Worm (Caenorhabditis elegans) whole organism, young adult: ENCODE data around the gene msp-33.

Experiments used
- B0035.1 ChIP-seq: sonication (generic microtip); optimal IDR thresholded peaks from 2 replicates; lab custom pipeline; 2016; ENCODE audit warnings: missing genetic modification characterization, mild to moderate bottlenecking, missing compliant biosample characterization, missing genotype, missing genetic modification reagents
- D2030.7 ChIP-seq: fragments of 200-800 bp; sonication (Bioruptor generic); IDR thresholded peaks from 2 replicates; pipeline ENCODE4 v1.3.6; 2022; ENCODE audit warnings: missing genetic modification reagents, missing genetic modification characterization, missing compliant biosample characterization
- F10E7.11 ChIP-seq: sonication (generic microtip); optimal IDR thresholded peaks from 2 replicates; lab custom pipeline; 2017; ENCODE audit warnings: mild to moderate bottlenecking, missing genetic modification characterization, moderate library complexity, missing compliant biosample characterization
- F39B2.1 ChIP-seq: fragments of 200-800 bp; sonication (Bioruptor generic); IDR thresholded peaks from 2 replicates; pipeline ENCODE4 v1.3.6; 2022; ENCODE audit warnings: missing genetic modification reagents, missing genetic modification characterization, missing compliant biosample characterization
- F52B5.7 ChIP-seq: sonication (generic microtip); optimal IDR thresholded peaks from 2 replicates; lab custom pipeline; 2016; ENCODE audit warnings: mild to moderate bottlenecking, missing genetic modification characterization, missing compliant biosample characterization
- F57A8.1 ChIP-seq: fragments of 200-800 bp; sonication (Bioruptor generic); optimal IDR thresholded peaks from 2 replicates; lab custom pipeline; 2018; ENCODE audit warnings: mild to moderate bottlenecking, missing genetic modification characterization, moderate library complexity, missing compliant biosample characterization
- F57C9.4 ChIP-seq: sonication (generic microtip); optimal IDR thresholded peaks from 2 replicates; lab custom pipeline; 2017; ENCODE audit warnings: mild to moderate bottlenecking, missing genetic modification characterization, missing compliant biosample characterization
- Y95B8A.8 ChIP-seq: fragments of 200-800 bp; sonication (Bioruptor generic); IDR thresholded peaks from 2 replicates; pipeline ENCODE4 v1.3.6; 2022; ENCODE audit warnings: missing genetic modification reagents, missing genetic modification characterization, missing compliant biosample characterization
- athp-1 ChIP-seq: sonication (generic microtip); optimal IDR thresholded peaks from 2 replicates; lab custom pipeline; 2017; ENCODE audit warnings: mild to moderate bottlenecking, missing genetic modification characterization, missing compliant biosample characterization
- attf-5 ChIP-seq: fragments of 200-800 bp; sonication (Bioruptor generic); optimal IDR thresholded peaks from 2 replicates; lab custom pipeline; 2018; ENCODE audit warnings: mild to moderate bottlenecking, missing genetic modification characterization, missing compliant biosample characterization
- attf-6 ChIP-seq: fragments of 200-800 bp; sonication (Bioruptor generic); IDR thresholded peaks from 2 replicates; pipeline ENCODE4 v1.3.6; 2022; ENCODE audit warnings: missing genetic modification reagents, missing genetic modification characterization, missing compliant biosample characterization
- ceh-91 ChIP-seq: fragments of 200-800 bp; sonication (Bioruptor generic); IDR thresholded peaks from 2 replicates; pipeline ENCODE4 v1.3.6; 2022; ENCODE audit warnings: missing genetic modification reagents, missing genetic modification characterization, missing compliant biosample characterization
- egl-18 ChIP-seq: fragments of 200-800 bp; sonication (Bioruptor generic); IDR thresholded peaks from 2 replicates; pipeline ENCODE4 v1.3.6; 2022; ENCODE audit warnings: missing genetic modification reagents, missing genetic modification characterization, missing compliant biosample characterization
- fkh-3 ChIP-seq: sonication (generic microtip); optimal IDR thresholded peaks from 2 replicates; lab custom pipeline; 2016; ENCODE audit warnings: mild to moderate bottlenecking, missing genetic modification characterization, missing compliant biosample characterization
- hlh-12 ChIP-seq: sonication (generic microtip); optimal IDR thresholded peaks from 2 replicates; lab custom pipeline; 2016; ENCODE audit warnings: missing genetic modification characterization, missing compliant biosample characterization
- hlh-26 ChIP-seq: fragments of 200-800 bp; sonication (Bioruptor generic); conservative IDR thresholded peaks from 2 replicates; pipeline ENCODE4 v1.3.6; 2022; ENCODE audit warnings: missing genetic modification reagents, missing genetic modification characterization, missing compliant biosample characterization
- lin-40 ChIP-seq: sonication (generic microtip); optimal IDR thresholded peaks from 2 replicates; lab custom pipeline; 2016; ENCODE audit warnings: missing genetic modification characterization, mild to moderate bottlenecking, missing compliant biosample characterization, missing genotype, missing genetic modification reagents
- lin-54 ChIP-seq: fragments of 200-800 bp; sonication (Bioruptor generic); optimal IDR thresholded peaks from 2 replicates; lab custom pipeline; 2018; ENCODE audit warnings: mild to moderate bottlenecking, missing genetic modification characterization, missing compliant biosample characterization
- lsl-1 ChIP-seq: fragments of 200-800 bp; sonication (Bioruptor generic); optimal IDR thresholded peaks from 2 replicates; lab custom pipeline; 2018; ENCODE audit warnings: mild to moderate bottlenecking, missing genetic modification characterization, moderate library complexity, missing compliant biosample characterization
- madf-6 ChIP-seq: fragments of 200-800 bp; sonication (Bioruptor generic); IDR thresholded peaks from 2 replicates; pipeline ENCODE4 v1.3.6; 2022; ENCODE audit warnings: missing genetic modification reagents, missing genetic modification characterization, missing compliant biosample characterization
- madf-8 ChIP-seq: fragments of 200-800 bp; sonication (Bioruptor generic); conservative IDR thresholded peaks from 2 replicates; pipeline ENCODE4 v1.3.6; 2022; ENCODE audit warnings: missing genetic modification reagents, missing genetic modification characterization, missing compliant biosample characterization
- nfya-1 ChIP-seq: sonication (generic microtip); optimal IDR thresholded peaks from 2 replicates; lab custom pipeline; 2017; ENCODE audit warnings: antibody characterized with exemption, missing compliant biosample characterization, missing genetic modification characterization, borderline replicate concordance; ENCODE audit not compliant: insufficient read depth
- nhr-80 ChIP-seq: sonication (generic microtip); optimal IDR thresholded peaks from 2 replicates; lab custom pipeline; 2016; ENCODE audit warnings: missing genetic modification characterization, missing compliant biosample characterization
- nhr-90 ChIP-seq: sonication (generic microtip); optimal IDR thresholded peaks from 2 replicates; lab custom pipeline; 2016; ENCODE audit warnings: missing genotype, mild to moderate bottlenecking, missing genetic modification characterization, missing compliant biosample characterization
- pbrm-1 ChIP-seq: fragments of 200-800 bp; sonication (Bioruptor generic); IDR thresholded peaks from 2 replicates; pipeline ENCODE4 v1.3.6; 2022; ENCODE audit warnings: missing genetic modification reagents, missing genetic modification characterization, missing compliant biosample characterization
- pha-4 ChIP-seq: fragments of 150-350 bp; sonication (generic microtip); optimal IDR thresholded peaks from 2 replicates; lab custom pipeline; 2014; ENCODE audit warnings: missing biosample characterization, missing genetic modification reagents, missing genetic modification characterization
- snpc-4 ChIP-seq, 5 experiments: fragments of 150-350 bp in 1 of 5; sonication (generic microtip) in 4 of 5; optimal IDR thresholded peaks; 2 replicates each; lab custom pipeline; 2014 to 2018; ENCODE audit warnings: missing genetic modification characterization in 5 of 5, missing biosample characterization in 3 of 5, antibody characterized with exemption in 2 of 5, mild to moderate bottlenecking in 2 of 5, missing compliant biosample characterization in 2 of 5, missing genotype in 2 of 5, moderate library complexity in 2 of 5, missing genetic modification reagents in 1 of 5
- tbx-9 ChIP-seq: sonication (generic microtip); optimal IDR thresholded peaks from 2 replicates; lab custom pipeline; 2016; ENCODE audit warnings: borderline replicate concordance, missing genetic modification characterization, inconsistent platforms, missing compliant biosample characterization
- unc-130 ChIP-seq: sonication (generic microtip); optimal IDR thresholded peaks from 2 replicates; lab custom pipeline; 2016; ENCODE audit warnings: missing genetic modification reagents, missing genetic modification characterization, missing compliant biosample characterization
- ztf-26 ChIP-seq: sonication (generic microtip); optimal IDR thresholded peaks from 2 replicates; lab custom pipeline; 2017; ENCODE audit warnings: missing genetic modification characterization, missing compliant biosample characterization

msp-33 gene

DNA sequence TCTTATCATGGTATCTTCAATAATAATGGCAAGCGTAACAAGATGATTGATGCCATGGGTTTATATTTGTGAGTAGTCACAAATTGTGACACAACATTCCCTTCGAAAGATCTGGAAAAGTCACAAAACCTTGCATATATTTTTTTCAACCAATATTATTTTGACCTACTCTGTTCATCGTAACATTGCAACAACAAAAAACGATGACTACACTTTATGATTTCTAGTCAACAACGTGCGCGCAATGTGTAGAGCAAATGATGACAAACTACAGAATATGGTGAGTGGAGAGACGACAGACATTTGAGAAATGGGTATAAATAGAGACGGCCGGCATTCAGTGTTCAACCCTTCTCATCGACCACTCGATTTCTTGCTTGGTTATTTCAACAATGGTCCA, 10.8 kb downstream of the msp-33 start, which contains the start of gene gst-7 (continued):
- TF ChIP-seq lsl-1 (peak; percentile 10), attf-6 (no peak), lin-40 (tag; lab: Kevin White, UChicago) (peak; percentile 28), D2030.7 (peak; percentile 25; the same call in 1 of the 2 replicates), pbrm-1 (GFP tag; lab: Robert Waterston, UW) (no peak), snpc-4 (GFP tag; optimal IDR thresholded peaks at IDR 0.05; lab: Kevin White, UChicago) (no peak), snpc-4 (tag; optimal IDR thresholded peaks at IDR 0.05; lab: Kevin White, UChicago) (no peak), unc-130 (no peak), F57C9.4 (no peak), ceh-91 (GFP tag; lab: Robert Waterston, UW) (no peak), B0035.1 (tag; lab: Kevin White, UChicago) (no peak), fkh-3 (tag; lab: Kevin White, UChicago) (no peak), athp-1 (tag; lab: Kevin White, UChicago) (no peak), lin-54 (peak; percentile 18), madf-8 (GFP tag; lab: Robert Waterston, UW) (peak; percentile 35; the same call in 1 of the 2 replicates), hlh-12 (tag; lab: Kevin White, UChicago) (no peak), hlh-26 (GFP tag; lab: Robert Waterston, UW) (no peak), pha-4 (tag; lab: Kevin White, UChicago) (no peak), Y95B8A.8 (GFP tag; lab: Robert Waterston, UW) (no peak)

DNA sequence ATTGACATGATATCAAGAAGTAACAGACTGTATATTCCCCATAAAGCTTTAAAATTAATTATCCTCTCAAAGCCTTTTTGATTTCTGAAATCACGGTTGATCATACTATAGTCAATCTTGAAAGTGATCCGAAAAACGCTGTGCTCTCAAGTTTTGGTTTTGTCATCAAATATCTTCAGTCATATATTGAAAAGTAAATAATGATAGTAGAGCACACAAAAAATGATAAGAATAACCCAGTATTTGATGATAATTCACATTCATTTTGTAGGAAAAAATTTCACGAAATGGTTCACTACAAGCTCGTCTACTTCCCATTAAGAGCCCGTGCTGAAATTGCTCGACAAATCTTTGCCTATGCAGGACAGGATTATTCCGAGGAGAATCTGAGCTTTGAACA, 12.9 kb downstream of the msp-33 start, which contains the start of gene gst-6:
TSS of gene gst-6 (plus strand) at position 263 of the 400 bp plus-strand sequence.
- TF ChIP-seq nhr-80 (tag; lab: Kevin White, UChicago) (peak; percentile 29), F10E7.11 (no peak)

DNA sequence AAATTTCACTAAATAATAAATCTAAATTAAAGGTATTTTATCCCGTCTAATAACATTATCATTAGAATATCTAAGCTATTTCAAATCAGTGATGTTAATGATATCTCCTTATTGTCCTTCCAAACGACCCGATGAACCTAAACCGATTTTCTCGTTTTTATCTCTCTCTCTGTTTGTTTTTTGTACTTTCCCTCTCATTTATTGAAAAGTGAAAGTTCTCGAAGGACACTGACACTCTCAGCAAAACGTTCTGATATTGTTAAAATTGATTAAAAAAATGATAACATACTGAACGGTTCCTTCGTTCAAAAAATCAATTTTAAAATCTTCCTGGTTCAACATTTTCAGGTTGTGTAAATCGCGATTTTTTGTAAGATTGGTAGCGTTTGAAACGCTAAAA, 16.4 kb downstream of the msp-33 start, which contains the start of gene F11G11.13:
TSS of gene F11G11.13 (minus strand) at position 89 of the 400 bp plus-strand sequence.
- no peak for TF ChIP-seq nfya-1 (tag; lab: Kevin White, UChicago)
- peak; percentile 16 for TF ChIP-seq lin-40 (tag; lab: Kevin White, UChicago)

DNA sequence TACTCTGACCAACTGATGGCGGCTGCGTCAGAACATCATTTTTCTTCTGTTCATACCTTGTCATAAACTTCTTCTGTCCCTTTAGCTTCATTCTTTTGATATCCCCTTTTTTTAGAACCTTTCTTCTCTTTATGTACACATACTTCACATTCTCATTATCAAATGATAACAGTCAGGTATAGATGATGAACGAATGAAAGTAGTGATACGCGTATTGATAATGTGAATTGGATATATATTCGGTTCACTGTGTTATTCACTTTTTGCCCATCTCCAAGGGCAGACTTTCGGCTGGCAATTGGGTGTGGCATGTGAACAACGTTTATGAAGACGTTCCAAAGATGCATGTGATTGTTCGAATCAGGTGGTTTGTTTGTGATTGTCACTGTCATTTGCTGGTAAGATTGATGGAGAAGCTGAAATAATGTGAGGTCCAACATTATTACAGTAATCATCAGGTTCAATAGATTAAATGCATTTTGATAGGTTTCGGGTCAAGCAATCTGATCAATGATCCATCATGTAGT, 18.1 kb downstream of the msp-33 start, which contains the start of gene F11G11.15:
TSS of gene F11G11.15 (plus strand) at position 511 of the 527 bp plus-strand sequence.
- peak; percentile 39 for TF ChIP-seq ztf-26 (tag; lab: Kevin White, UChicago)
- TF ChIP-seq nhr-90 (tag; lab: Kevin White, UChicago): no peak
- TF ChIP-seq F57A8.1 (GFP tag; lab: Kevin White, UChicago): no peak

DNA sequence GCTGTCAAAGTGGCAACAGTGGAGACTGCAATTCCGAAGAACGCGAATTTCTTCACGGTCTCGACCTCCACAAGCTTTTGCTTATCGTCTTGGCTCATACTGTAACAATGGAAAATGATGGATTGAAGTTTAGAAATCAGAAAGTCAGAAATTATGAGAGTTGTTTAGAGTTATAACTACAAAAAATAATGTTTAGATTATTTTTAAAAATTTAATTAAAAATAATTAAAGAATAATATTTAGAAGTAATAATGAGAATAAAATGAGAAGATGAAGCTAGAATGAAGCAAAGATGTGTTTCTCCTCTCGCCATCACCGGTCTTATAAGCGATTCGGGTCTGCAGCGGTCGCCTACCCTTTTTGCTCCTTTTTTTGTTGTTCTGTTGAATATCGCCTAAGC, 19.5 kb downstream of the msp-33 start, which contains the start of gene col-73:
TSS of gene col-73 (minus strand) at position 101 of the 400 bp plus-strand sequence.
- TF ChIP-seq egl-18 (GFP tag; lab: Robert Waterston, UW): no peak
- no peak for TF ChIP-seq tbx-9 (tag; lab: Kevin White, UChicago)
- TF ChIP-seq madf-6: no peak
- TF ChIP-seq Y95B8A.8 (GFP tag; lab: Robert Waterston, UW): no peak
- TF ChIP-seq F39B2.1 (GFP tag; lab: Robert Waterston, UW): no peak
- no peak for TF ChIP-seq F52B5.7 (tag; lab: Kevin White, UChicago)
- TF ChIP-seq attf-5 (GFP tag; lab: Kevin White, UChicago): no peak
